Worm (Caenorhabditis elegans) whole organism, young adult: Measurements from ENCODE around the gene his-32.

Experiments
- B0035.1 ChIP-seq: sonication (generic microtip); optimal IDR thresholded peaks from 2 replicates; lab custom pipeline; 2016; ENCODE audit warnings: missing genetic modification characterization, mild to moderate bottlenecking, missing compliant biosample characterization, missing genotype, missing genetic modification reagents
- Y56A3A.18 ChIP-seq: fragments of 200-800 bp; sonication (Bioruptor generic); IDR thresholded peaks from 2 replicates; pipeline ENCODE4 v1.3.6; 2022; ENCODE audit warnings: missing genetic modification reagents, missing genetic modification characterization, missing compliant biosample characterization
- unc-62 ChIP-seq: fragments of 150-350 bp; optimal IDR thresholded peaks from 2 replicates; lab custom pipeline; 2014; ENCODE audit warnings: missing biosample characterization, missing genetic modification reagents, missing genetic modification characterization

- TF ChIP-seq Y56A3A.18 (GFP tag; lab: Robert Waterston, UW), result no peak
- TF ChIP-seq B0035.1, result no peak
- TF ChIP-seq unc-62 (GFP tag; lab: Kevin White, UChicago), result no peak
Measured at ce11 chrIV:8342385-8342784, 8.3 kb downstream of the his-32 start, which contains the start of gene lgc-5.
